Fruit fly (Drosophila melanogaster) whole organism, wandering third instar larva: ENCODE results near the gene CG1572.

Experiments used
- Dfd ChIP-seq: fragments of >200 bp; optimal IDR thresholded peaks from 2 replicates; lab custom pipeline; 2017; ENCODE audit warnings: missing biosample characterization, missing genetic modification characterization
- GATAd ChIP-seq: sonication (Bioruptor generic); optimal IDR thresholded peaks from 2 replicates; lab custom pipeline; 2016; ENCODE audit warnings: missing biosample characterization, missing genetic modification characterization
- Hnf4 ChIP-seq: fragments of 200-800 bp; sonication (Bioruptor generic); optimal IDR thresholded peaks from 2 replicates; lab custom pipeline; 2016; ENCODE audit warnings: missing biosample characterization, mild to moderate bottlenecking, missing genetic modification characterization
- OdsH ChIP-seq: fragments of 200-800 bp; sonication (Bioruptor generic); optimal IDR thresholded peaks from 2 replicates; lab custom pipeline; 2016; ENCODE audit warnings: missing biosample characterization, mild to moderate bottlenecking, missing genetic modification characterization
- br ChIP-seq: fragments of 200-800 bp; sonication (Bioruptor generic); optimal IDR thresholded peaks from 2 replicates; lab custom pipeline; 2016; ENCODE audit warnings: missing biosample characterization, missing genetic modification characterization
- ey ChIP-seq: fragments of 200-800 bp; sonication (Bioruptor generic); optimal IDR thresholded peaks from 2 replicates; lab custom pipeline; 2016; ENCODE audit warnings: missing biosample characterization, missing genetic modification characterization
- h ChIP-seq: fragments of 200-800 bp; sonication (Bioruptor generic); optimal IDR thresholded peaks from 3 replicates; lab custom pipeline; 2016; ENCODE audit warnings: missing biosample characterization, mild to moderate bottlenecking, missing genetic modification characterization
- pan ChIP-seq: fragments of >200 bp; optimal IDR thresholded peaks from 2 replicates; lab custom pipeline; 2017
- psq ChIP-seq: fragments of 200-800 bp; sonication (Bioruptor generic); optimal IDR thresholded peaks from 3 replicates; lab custom pipeline; 2017; ENCODE audit warnings: missing biosample characterization, mild to moderate bottlenecking, missing genetic modification characterization, moderate library complexity
- sage ChIP-seq: fragments of 200-800 bp; sonication (Bioruptor generic); optimal IDR thresholded peaks from 2 replicates; lab custom pipeline; 2016; ENCODE audit warnings: missing biosample characterization, mild to moderate bottlenecking, missing genetic modification characterization
- tai ChIP-seq: sonication (Bioruptor generic); optimal IDR thresholded peaks from 2 replicates; lab custom pipeline; 2016; ENCODE audit warnings: missing biosample characterization, missing genetic modification characterization
- woc ChIP-seq: sonication (Bioruptor generic); optimal IDR thresholded peaks from 2 replicates; lab custom pipeline; 2016; ENCODE audit warnings: missing biosample characterization, mild to moderate bottlenecking, missing genetic modification characterization

DNA sequence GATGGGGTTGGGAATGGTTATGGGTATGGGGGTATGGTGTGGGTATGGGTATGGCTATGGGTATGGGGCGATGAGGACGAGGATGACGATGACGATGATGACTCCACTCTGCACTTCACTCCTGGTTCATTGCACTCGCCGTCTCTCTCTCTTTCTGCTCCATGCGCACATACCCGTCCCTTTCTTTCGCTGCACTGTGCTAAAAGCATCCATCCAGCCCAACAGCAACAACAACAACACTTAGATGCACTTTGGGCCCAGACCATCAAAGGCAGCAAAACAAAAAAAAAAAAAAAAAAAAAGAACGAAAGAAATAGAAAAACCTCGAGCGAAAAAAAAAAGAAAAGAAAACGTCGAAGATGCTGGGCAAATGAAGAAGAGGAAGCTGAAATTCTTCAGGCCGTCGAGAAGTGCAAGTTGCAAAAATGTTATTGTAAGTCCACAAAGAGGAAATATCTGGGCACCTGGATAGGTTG is 13.5 kb downstream of the CG1572 start:
- TF ChIP-seq Hnf4 (GFP tag; lab: Kevin White, UChicago) (no peak), Dfd (GFP tag; lab: Kevin White, UChicago) (no peak), OdsH (GFP tag; lab: Kevin White, UChicago) (no peak), br (GFP tag; lab: Kevin White, UChicago) (no peak), h (no peak), psq (GFP tag; lab: Kevin White, UChicago) (no peak), GATAd (GFP tag; lab: Kevin White, UChicago) (no peak), woc (GFP tag; lab: Kevin White, UChicago) (no peak), pan (no peak), sage (GFP tag; lab: Kevin White, UChicago) (no peak), ey (GFP tag; lab: Kevin White, UChicago) (no peak), tai (no peak)
